Worm (Caenorhabditis elegans): Measurements from ENCODE around the gene C48D1.5.
A peak's percentile ranks its signal among the peaks of the same experiment; 100 is the strongest.

The C48D1.5 gene

ce11 chrIV:13190075-13190474, 31.7 kb upstream of the C48D1.5 start:
- TF ChIP-seq unc-62 (GFP tag; optimal IDR thresholded peaks at IDR 0.05) (no peak), zip-8 (tag; optimal IDR thresholded peaks at IDR 0.05) (no peak), lin-13 (tag; optimal IDR thresholded peaks at IDR 0.05) (no peak), nhr-237 (tag; optimal IDR thresholded peaks at IDR 0.05) (no peak), mep-1 (tag; optimal IDR thresholded peaks at IDR 0.05) (no peak), M03D4.4 (tag; optimal IDR thresholded peaks at IDR 0.05) (no peak), lin-32 (GFP tag; optimal IDR thresholded peaks at IDR 0.05) (peak; percentile 83), nhr-76 (tag; optimal IDR thresholded peaks at IDR 0.05) (no peak)

DNA sequence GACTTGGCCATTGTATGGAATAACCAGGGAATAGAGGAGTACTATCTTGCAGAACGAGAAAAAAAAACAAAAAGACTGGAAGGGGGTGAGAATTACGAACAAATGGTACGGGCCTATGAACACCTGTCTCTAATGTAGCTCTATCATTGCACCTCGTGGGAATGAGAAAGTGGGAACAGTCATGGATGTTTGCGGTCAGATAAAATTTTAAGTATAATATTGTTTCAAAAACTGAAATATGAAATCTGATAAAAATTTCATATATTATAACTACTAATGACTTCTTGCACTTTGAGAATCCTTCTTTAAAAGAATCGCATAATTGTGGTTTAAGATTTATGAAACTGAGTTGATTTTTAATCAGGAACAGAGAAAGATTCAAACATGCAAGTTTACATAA, 28.5 kb upstream of the C48D1.5 start, which contains the start of gene F58D2.5:
TSS of gene F58D2.5 (minus strand) at position 101 of the 400 bp plus-strand sequence.
- no peak for TF ChIP-seq nhr-76 (tag; optimal IDR thresholded peaks at IDR 0.05)
- TF ChIP-seq tbx-8 (GFP tag; optimal IDR thresholded peaks at IDR 0.05), result no peak
- TF ChIP-seq ham-2 (GFP tag; optimal IDR thresholded peaks at IDR 0.05), result no peak
- TF ChIP-seq elt-3 (tag; optimal IDR thresholded peaks at IDR 0.05), result no peak
- TF ChIP-seq lin-32 (GFP tag; optimal IDR thresholded peaks at IDR 0.05), result no peak
- no peak for TF ChIP-seq mls-2 (tag; optimal IDR thresholded peaks at IDR 0.05)
- no peak for TF ChIP-seq flh-1 (GFP tag; optimal IDR thresholded peaks at IDR 0.05)

DNA sequence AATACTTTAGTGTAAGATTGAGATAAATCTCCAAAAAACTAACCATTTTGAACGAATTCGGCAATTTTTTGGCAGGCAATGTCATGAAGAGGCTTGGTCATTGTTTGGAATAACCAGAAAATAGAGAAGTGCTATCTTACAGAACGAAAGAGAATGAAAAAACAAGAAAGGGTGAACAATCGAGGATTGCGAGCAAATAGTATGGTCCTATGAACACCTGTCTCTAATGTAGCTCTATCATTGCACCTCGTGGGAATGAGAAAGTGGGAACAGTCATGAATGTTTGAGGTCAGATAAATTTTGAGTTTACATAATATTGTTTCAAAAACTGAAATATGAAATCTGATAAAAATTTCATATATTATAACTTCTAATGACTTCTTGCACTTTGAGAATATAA, 24.5 kb upstream of the C48D1.5 start, which contains the start of gene C48D1.1:
TSS of gene C48D1.1 (minus strand) at position 101 of the 400 bp plus-strand sequence.
- TF ChIP-seq nhr-2 (tag; optimal IDR thresholded peaks at IDR 0.05), result no peak
- no peak for TF ChIP-seq pha-4 (tag; optimal IDR thresholded peaks at IDR 0.05)
- TF ChIP-seq tbx-8 (GFP tag; optimal IDR thresholded peaks at IDR 0.05), result no peak
- no peak for TF ChIP-seq mab-5 (tag; optimal IDR thresholded peaks at IDR 0.05)

ce11 chrIV:13204037-13204436, 17.7 kb upstream of the C48D1.5 start, which contains the start of gene ced-3:
TSS of gene ced-3 (minus strand) at chrIV:13204137.
- TF ChIP-seq hlh-1 (tag; optimal IDR thresholded peaks at IDR 0.05), result no peak
- TF ChIP-seq snpc-4 (tag; optimal IDR thresholded peaks at IDR 0.05), result no peak
- TF ChIP-seq elt-3 (tag; optimal IDR thresholded peaks at IDR 0.05), result no peak
- no peak for TF ChIP-seq ham-2 (GFP tag; optimal IDR thresholded peaks at IDR 0.05)
- TF ChIP-seq nhr-2 (tag; optimal IDR thresholded peaks at IDR 0.05), result no peak

DNA sequence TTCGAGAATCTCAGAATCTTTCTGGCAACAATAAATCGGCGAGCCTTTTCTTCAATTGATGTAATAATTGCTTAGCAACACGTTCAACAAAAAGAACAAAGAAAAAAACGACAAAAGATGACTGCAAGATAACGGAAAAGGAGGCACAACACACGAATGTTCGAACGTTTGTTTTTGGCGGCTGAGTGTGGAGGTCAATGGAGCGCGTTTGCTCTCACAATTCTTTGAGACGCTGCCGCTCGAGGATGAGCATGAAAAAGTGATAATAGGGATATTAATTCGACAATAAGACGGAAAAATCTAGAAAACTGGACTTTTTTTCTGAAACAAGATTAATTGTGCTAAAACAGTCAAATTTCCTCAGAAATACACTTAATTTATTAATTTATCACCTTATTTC, 15.9 kb upstream of the C48D1.5 start:
- TF ChIP-seq ceh-39 (tag; optimal IDR thresholded peaks at IDR 0.05) (peak; percentile 46), bed-3 (GFP tag; optimal IDR thresholded peaks at IDR 0.05) (no peak), elt-1 (tag; optimal IDR thresholded peaks at IDR 0.05; ENCODE audit: borderline replicate concordance, insufficient read depth) (peak; percentile 25), lsy-2 (tag; optimal IDR thresholded peaks at IDR 0.05) (peak; percentile 12)

DNA sequence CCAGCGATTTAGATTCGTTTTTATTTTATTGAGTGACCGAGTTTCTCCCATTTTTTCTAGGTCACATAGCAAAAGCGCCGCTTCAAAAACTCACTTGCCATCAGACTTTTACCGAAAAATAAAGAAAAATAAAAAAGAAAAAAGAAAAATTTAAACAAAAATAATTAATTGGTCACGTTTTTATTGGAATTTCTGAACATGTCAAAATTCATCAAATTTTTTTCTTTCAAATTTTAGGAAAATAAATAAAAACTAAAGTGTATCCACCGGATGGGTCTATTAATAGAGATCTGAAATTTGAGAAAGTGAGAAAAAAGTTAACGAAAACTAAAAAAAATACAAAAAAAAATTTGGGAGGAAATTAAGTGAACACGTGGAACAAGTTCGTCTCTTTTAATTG, 12.2 kb upstream of the C48D1.5 start, which contains the start of gene C48D1.9:
TSS of gene C48D1.9 (minus strand) at position 101 of the 400 bp plus-strand sequence.
- TF ChIP-seq bed-3 (GFP tag; optimal IDR thresholded peaks at IDR 0.05) (no peak), ham-2 (GFP tag; optimal IDR thresholded peaks at IDR 0.05) (no peak), nhr-76 (tag; optimal IDR thresholded peaks at IDR 0.05) (no peak), flh-1 (GFP tag; optimal IDR thresholded peaks at IDR 0.05) (no peak), lin-13 (tag; optimal IDR thresholded peaks at IDR 0.05) (no peak), elt-1 (tag; optimal IDR thresholded peaks at IDR 0.05; ENCODE audit: borderline replicate concordance, insufficient read depth) (no peak)

DNA sequence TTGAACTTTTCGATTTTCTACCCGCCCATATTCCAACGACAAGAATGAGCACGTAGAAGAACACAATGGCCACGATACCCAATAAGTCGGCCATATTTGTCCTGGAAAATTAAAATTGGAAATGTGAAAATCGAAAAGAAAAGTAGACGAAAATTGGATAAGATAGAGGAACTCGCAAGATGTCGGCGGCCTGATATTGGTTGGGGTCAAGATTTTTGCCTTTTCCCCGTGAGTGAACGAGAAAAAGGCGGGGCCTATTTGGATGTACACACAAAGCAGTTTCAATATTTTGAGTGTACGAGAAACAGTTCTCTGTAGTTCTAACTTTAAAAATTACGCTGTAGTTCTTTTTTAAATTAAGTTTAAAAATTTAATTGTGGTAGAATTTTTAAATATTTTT, 7.3 kb upstream of the C48D1.5 start, which contains the start of gene cho-1:
TSS of gene cho-1 (minus strand) at position 101 of the 400 bp plus-strand sequence.
- TF ChIP-seq mab-5 (tag; optimal IDR thresholded peaks at IDR 0.05), result no peak
- no peak for TF ChIP-seq ztf-11 (tag; optimal IDR thresholded peaks at IDR 0.05)
- TF ChIP-seq hlh-1 (tag; optimal IDR thresholded peaks at IDR 0.05), result no peak
- TF ChIP-seq ceh-39 (tag; optimal IDR thresholded peaks at IDR 0.05), result no peak
- no peak for TF ChIP-seq blmp-1 (tag; optimal IDR thresholded peaks at IDR 0.05)
- no peak for TF ChIP-seq zip-8 (tag; optimal IDR thresholded peaks at IDR 0.05)
- TF ChIP-seq elt-3 (tag; optimal IDR thresholded peaks at IDR 0.05), result no peak

DNA sequence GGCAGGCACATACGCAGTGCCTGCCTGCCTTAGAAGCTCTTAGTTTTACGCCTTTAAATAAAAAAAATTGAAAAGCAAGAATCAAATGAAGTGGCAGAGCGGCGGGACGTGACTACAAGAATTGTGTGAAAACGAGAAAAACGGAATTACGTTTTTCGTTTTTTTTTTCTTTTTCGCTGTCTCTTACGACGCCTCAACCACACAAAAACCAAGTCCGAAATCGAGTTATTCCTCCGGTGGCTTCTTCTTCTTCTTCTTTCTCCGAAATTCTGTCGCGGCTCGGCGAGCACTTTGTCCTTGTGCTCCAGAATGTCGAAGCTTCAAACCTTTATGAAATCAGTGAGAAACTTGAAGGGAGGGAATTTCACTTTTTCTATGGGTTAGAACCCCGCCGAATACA, 1.2 kb upstream of the C48D1.5 start:
- TF ChIP-seq lsy-2 (tag; optimal IDR thresholded peaks at IDR 0.05) (no peak), ces-1 (GFP tag; optimal IDR thresholded peaks at IDR 0.05) (peak; percentile 64), bed-3 (GFP tag; optimal IDR thresholded peaks at IDR 0.05) (no peak), ceh-39 (tag; optimal IDR thresholded peaks at IDR 0.05) (no peak), blmp-1 (tag; optimal IDR thresholded peaks at IDR 0.05) (no peak)
